Fruit fly (Drosophila melanogaster) whole organism, pupa: Measurements from ENCODE around the gene ACXB.

ENCODE experiments used
- CG10348 ChIP-seq: fragments of 200-800 bp; sonication (Bioruptor generic); IDR thresholded peaks from 2 replicates; pipeline ENCODE4 v1.3.6; 2022; ENCODE audit warnings: missing biosample characterization, missing genetic modification characterization
- CG12605 ChIP-seq: fragments of 200-800 bp; sonication (Bioruptor generic); IDR thresholded peaks from 2 replicates; pipeline ENCODE4 v1.3.6; 2022; ENCODE audit warnings: missing biosample characterization, missing genetic modification characterization
- CG13204 ChIP-seq: fragments of 200-800 bp; sonication (Bioruptor generic); optimal IDR thresholded peaks from 2 replicates; lab custom pipeline; 2018; ENCODE audit warnings: missing biosample characterization, mild to moderate bottlenecking, missing genetic modification characterization, moderate library complexity
- CG14655 ChIP-seq: fragments of 200-800 bp; sonication (Bioruptor generic); optimal IDR thresholded peaks from 3 replicates; lab custom pipeline; 2017; ENCODE audit warnings: mild to moderate bottlenecking, missing biosample characterization, missing genetic modification reagents, missing genetic modification characterization
- CG15710 ChIP-seq: fragments of 200-800 bp; sonication (Bioruptor generic); optimal IDR thresholded peaks from 2 replicates; lab custom pipeline; 2018; ENCODE audit warnings: missing biosample characterization, mild to moderate bottlenecking, missing genetic modification characterization, moderate library complexity
- CG17806 ChIP-seq: fragments of 200-800 bp; sonication (Bioruptor generic); optimal IDR thresholded peaks from 2 replicates; lab custom pipeline; 2018; ENCODE audit warnings: missing biosample characterization, mild to moderate bottlenecking, missing genetic modification characterization, moderate library complexity
- CG32121 ChIP-seq: fragments of 200-800 bp; sonication (Bioruptor generic); IDR thresholded peaks from 2 replicates; pipeline ENCODE4 v1.3.6; 2022; ENCODE audit warnings: missing biosample characterization, missing genetic modification characterization
- CG34367 ChIP-seq: fragments of 200-800 bp; sonication (Bioruptor generic); optimal IDR thresholded peaks from 2 replicates; lab custom pipeline; 2018; ENCODE audit warnings: missing biosample characterization, mild to moderate bottlenecking, missing genetic modification characterization
- CG4496 ChIP-seq: fragments of 200-800 bp; sonication (Bioruptor generic); IDR thresholded peaks from 3 replicates; pipeline ENCODE4 v1.3.6; 2022; ENCODE audit warnings: missing biosample characterization, missing genetic modification characterization
- CG8159 ChIP-seq: fragments of 200-800 bp; sonication (Bioruptor generic); optimal IDR thresholded peaks from 3 replicates; lab custom pipeline; 2018; ENCODE audit warnings: missing biosample characterization, mild to moderate bottlenecking, missing genetic modification characterization, moderate library complexity
- CG8301 ChIP-seq: fragments of 200-800 bp; sonication (Bioruptor generic); optimal IDR thresholded peaks from 2 replicates; lab custom pipeline; 2018; ENCODE audit warnings: missing biosample characterization, mild to moderate bottlenecking, missing genetic modification characterization
- CG9948 ChIP-seq: fragments of 200-800 bp; sonication (Bioruptor generic); optimal IDR thresholded peaks from 2 replicates; lab custom pipeline; 2018; ENCODE audit warnings: missing biosample characterization, mild to moderate bottlenecking, missing genetic modification characterization, moderate library complexity
- D1 ChIP-seq: fragments of 200-800 bp; sonication (Bioruptor generic); optimal IDR thresholded peaks from 2 replicates; lab custom pipeline; 2018; ENCODE audit warnings: missing biosample characterization, mild to moderate bottlenecking, missing genetic modification characterization, moderate library complexity
- EcR ChIP-seq: fragments of 200-800 bp; sonication (Bioruptor generic); optimal IDR thresholded peaks from 3 replicates; lab custom pipeline; 2019; ENCODE audit warnings: missing biosample characterization, missing genetic modification characterization, mild to moderate bottlenecking, moderate library complexity, missing genetic modification reagents
- Ets98B ChIP-seq: fragments of 200-800 bp; sonication (Bioruptor generic); IDR thresholded peaks from 2 replicates; pipeline ENCODE4 v1.3.6; 2022; ENCODE audit warnings: missing biosample characterization, missing genetic modification characterization
- Pif1A ChIP-seq: fragments of 200-800 bp; sonication (Bioruptor generic); optimal IDR thresholded peaks from 3 replicates; lab custom pipeline; 2016; ENCODE audit warnings: missing biosample characterization, missing genetic modification characterization
- Pif1B ChIP-seq: fragments of 200-800 bp; sonication (Bioruptor generic); optimal IDR thresholded peaks from 3 replicates; lab custom pipeline; 2016; ENCODE audit warnings: missing biosample characterization, missing genetic modification characterization
- Snoo ChIP-seq: fragments of 200-800 bp; sonication (Bioruptor generic); optimal IDR thresholded peaks from 3 replicates; lab custom pipeline; 2017; ENCODE audit warnings: missing biosample characterization, mild to moderate bottlenecking, missing genetic modification characterization, inconsistent platforms
- fd96Ca ChIP-seq: fragments of 200-800 bp; sonication (Bioruptor generic); IDR thresholded peaks from 3 replicates; pipeline ENCODE4 v1.3.6; 2022; ENCODE audit warnings: missing biosample characterization, missing genetic modification characterization
- gl ChIP-seq: fragments of 200-800 bp; sonication (Bioruptor generic); optimal IDR thresholded peaks from 2 replicates; lab custom pipeline; 2018; ENCODE audit warnings: missing biosample characterization, mild to moderate bottlenecking, missing genetic modification characterization
- rn ChIP-seq: fragments of 200-800 bp; sonication (Bioruptor generic); IDR thresholded peaks from 2 replicates; pipeline ENCODE4 v1.3.6; 2022; ENCODE audit warnings: missing biosample characterization, missing genetic modification characterization

The ACXB gene

dm6 chr2L:12932996-12933395 is 16.4 kb downstream of the ACXB start:
- TF ChIP-seq CG13204 (GFP tag; lab: Kevin White, UChicago) (no peak), EcR (GFP tag; lab: Kevin White, UChicago) (no peak), CG17806 (tag; lab: Kevin White, UChicago) (no peak), gl (tag; lab: Kevin White, UChicago) (no peak), rn (GFP tag; lab: Robert Waterston, UW) (no peak), CG14655 (GFP tag; lab: Kevin White, UChicago) (peak; percentile 42), CG9948 (tag; lab: Kevin White, UChicago) (no peak), CG8159 (tag; lab: Kevin White, UChicago) (peak; percentile 66), D1 (tag; lab: Kevin White, UChicago) (no peak), Ets98B (GFP tag; lab: Robert Waterston, UW) (no peak), fd96Ca (no peak), Pif1A (GFP tag; lab: Kevin White, UChicago) (no peak), Snoo (no peak), Pif1B (GFP tag; lab: Kevin White, UChicago) (no peak), CG34367 (peak; percentile 27), CG10348 (GFP tag; lab: Robert Waterston, UW) (no peak)
- TF ChIP-seq, all 21 proteins: peak for 3

- no peak for TF ChIP-seq Pif1B (GFP tag; lab: Kevin White, UChicago)
- TF ChIP-seq fd96Ca: no peak
- TF ChIP-seq CG32121 (GFP tag; lab: Robert Waterston, UW): no peak
- no peak for TF ChIP-seq CG12605 (GFP tag; lab: Robert Waterston, UW)
- no peak for TF ChIP-seq CG8301
- no peak for TF ChIP-seq rn (GFP tag; lab: Robert Waterston, UW)
- TF ChIP-seq EcR (GFP tag; lab: Kevin White, UChicago): no peak
- TF ChIP-seq CG14655 (GFP tag; lab: Kevin White, UChicago): no peak
- no peak for TF ChIP-seq Pif1A (GFP tag; lab: Kevin White, UChicago)
- TF ChIP-seq CG9948 (tag; lab: Kevin White, UChicago): no peak
- TF ChIP-seq gl (tag; lab: Kevin White, UChicago): no peak
- no peak for TF ChIP-seq CG10348 (GFP tag; lab: Robert Waterston, UW)
- no peak for TF ChIP-seq Ets98B (GFP tag; lab: Robert Waterston, UW)
- TF ChIP-seq CG4496: no peak
- no peak for TF ChIP-seq CG15710 (tag; lab: Kevin White, UChicago)
- no peak for TF ChIP-seq CG8159 (tag; lab: Kevin White, UChicago)
These were observed 34.1 kb downstream of the ACXB start for dm6 chr2L:12950682-12951081.

DNA sequence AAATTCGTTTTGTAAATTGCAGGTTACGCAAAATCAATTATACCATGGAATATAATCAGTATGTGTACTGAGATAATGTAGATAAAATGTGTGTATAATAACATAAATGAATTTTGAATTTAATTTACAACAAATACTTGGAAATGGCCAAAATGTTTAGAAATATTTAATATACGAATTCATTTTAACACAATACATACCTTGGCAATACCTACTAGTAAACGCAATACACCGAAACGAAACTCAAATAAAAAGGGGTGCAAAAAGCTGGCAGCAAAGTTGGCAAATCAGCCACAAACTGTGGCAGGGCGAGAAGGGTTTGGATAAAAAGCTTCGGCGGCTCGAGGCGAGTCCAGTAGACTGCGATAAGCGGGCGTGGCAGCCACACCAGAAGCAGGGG is 49.7 kb downstream of the ACXB start, which contains the start of gene CG16800:
Gene CG16800 (plus strand): TSS at position 301 of the 400 bp plus-strand sequence.
- no peak for TF ChIP-seq CG34367
- TF ChIP-seq EcR (GFP tag; lab: Kevin White, UChicago): no peak
- TF ChIP-seq CG8301: no peak
- TF ChIP-seq CG4496: no peak
- no peak for TF ChIP-seq rn (GFP tag; lab: Robert Waterston, UW)

DNA sequence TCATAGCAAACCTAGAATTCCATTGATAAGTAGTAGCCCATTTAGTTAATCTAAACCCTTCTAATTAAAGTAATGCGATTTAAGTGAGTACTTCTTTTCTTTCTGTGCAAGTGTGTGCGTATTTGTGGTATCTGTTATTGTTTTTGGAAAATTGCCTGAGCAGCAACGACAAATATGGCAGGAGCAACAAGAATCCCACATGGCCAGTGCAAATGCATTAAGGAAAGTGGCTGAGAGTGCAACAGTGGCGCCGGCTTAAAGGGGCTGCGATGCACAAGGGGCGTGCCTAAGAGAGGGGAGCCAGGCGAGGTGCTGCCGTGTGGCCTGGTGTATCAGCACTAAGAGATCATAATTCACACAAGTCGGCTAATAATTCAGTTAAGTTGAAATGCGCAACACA is 53.0 kb downstream of the ACXB start:
- TF ChIP-seq Pif1B (GFP tag; lab: Kevin White, UChicago) (no peak), CG34367 (no peak)
